Worm (Caenorhabditis elegans) whole organism, L2 larva: ENCODE data around the gene Y57G11A.5.

ENCODE experiments used
- C34F6.9 ChIP-seq: fragments of 150-350 bp; optimal IDR thresholded peaks from 2 replicates; lab custom pipeline; 2014; ENCODE audit warnings: missing biosample characterization, missing genetic modification characterization
- F13H6.1 ChIP-seq: sonication (generic microtip); optimal IDR thresholded peaks from 2 replicates; lab custom pipeline; 2016; ENCODE audit warnings: missing genetic modification characterization, missing compliant biosample characterization
- R02D3.7 ChIP-seq: fragments of 150-350 bp; optimal IDR thresholded peaks from 2 replicates; lab custom pipeline; 2014; ENCODE audit warnings: missing biosample characterization, missing genetic modification characterization
- Y55F3AM.14 ChIP-seq: fragments of 200-800 bp; sonication (Bioruptor generic); optimal IDR thresholded peaks from 2 replicates; lab custom pipeline; 2018; ENCODE audit warnings: mild to moderate bottlenecking, missing genetic modification characterization, missing compliant biosample characterization
- ZK546.5 ChIP-seq: sonication (generic microtip); optimal IDR thresholded peaks from 2 replicates; lab custom pipeline; 2017; ENCODE audit warnings: missing biosample characterization, missing genetic modification characterization
- alr-1 ChIP-seq: fragments of 150-350 bp; optimal IDR thresholded peaks from 2 replicates; lab custom pipeline; 2014; ENCODE audit warnings: missing biosample characterization, missing genetic modification characterization
- aly-2 ChIP-seq: fragments of 150-350 bp; optimal IDR thresholded peaks from 2 replicates; lab custom pipeline; 2014; ENCODE audit warnings: missing biosample characterization, missing genetic modification characterization
- ama-1 ChIP-seq: fragments of 150-350 bp; optimal IDR thresholded peaks from 2 replicates; lab custom pipeline; 2018; ENCODE audit warnings: inconsistent platforms
- blmp-1 ChIP-seq: sonication (generic microtip); optimal IDR thresholded peaks from 2 replicates; lab custom pipeline; 2017; ENCODE audit warnings: missing genetic modification characterization, mild to moderate bottlenecking, missing compliant biosample characterization, antibody characterized with exemption, moderate library complexity; ENCODE audit not compliant: insufficient read depth
- ceh-16 ChIP-seq: fragments of 150-350 bp; optimal IDR thresholded peaks from 2 replicates; lab custom pipeline; 2014; ENCODE audit warnings: missing biosample characterization, missing genetic modification characterization
- ceh-82 ChIP-seq: fragments of 150-350 bp; optimal IDR thresholded peaks from 2 replicates; lab custom pipeline; 2014; ENCODE audit warnings: missing biosample characterization, missing genetic modification characterization
- dmd-4 ChIP-seq: sonication (generic microtip); optimal IDR thresholded peaks from 2 replicates; lab custom pipeline; 2017; ENCODE audit warnings: missing biosample characterization, missing genetic modification characterization
- egl-27 ChIP-seq: sonication (generic microtip); optimal IDR thresholded peaks from 3 replicates; lab custom pipeline; 2017; ENCODE audit warnings: missing biosample characterization, missing genetic modification reagents, missing genetic modification characterization
- elt-1 ChIP-seq: fragments of 150-350 bp; optimal IDR thresholded peaks from 2 replicates; lab custom pipeline; 2014; ENCODE audit warnings: missing biosample characterization, missing genetic modification characterization
- elt-3 ChIP-seq: sonication (generic microtip); optimal IDR thresholded peaks from 2 replicates; lab custom pipeline; 2017; ENCODE audit warnings: missing biosample characterization, missing genetic modification characterization
- fos-1 ChIP-seq: fragments of 150-350 bp; optimal IDR thresholded peaks from 2 replicates; lab custom pipeline; 2014; ENCODE audit warnings: missing biosample characterization, missing genetic modification characterization
- lin-11 ChIP-seq: fragments of 150-350 bp; sonication (generic microtip); optimal IDR thresholded peaks from 2 replicates; lab custom pipeline; 2014; ENCODE audit warnings: missing biosample characterization, missing genetic modification characterization, inconsistent platforms, mixed read lengths
- lin-13 ChIP-seq: fragments of 150-350 bp; optimal IDR thresholded peaks from 2 replicates; lab custom pipeline; 2014; ENCODE audit warnings: missing biosample characterization, missing genetic modification reagents, missing genetic modification characterization
- lin-39 ChIP-seq: fragments of 150-350 bp; optimal IDR thresholded peaks from 2 replicates; lab custom pipeline; 2014; ENCODE audit warnings: missing biosample characterization, missing genetic modification reagents, missing genetic modification characterization
- mbf-1 ChIP-seq: sonication (generic microtip); optimal IDR thresholded peaks from 2 replicates; lab custom pipeline; 2017; ENCODE audit warnings: missing biosample characterization, missing genetic modification characterization
- mdl-1 ChIP-seq, 2 experiments: fragments of 150-350 bp in 1 of 2; sonication (generic microtip) in 1 of 2; optimal IDR thresholded peaks; 2 replicates each; lab custom pipeline; 2017; ENCODE audit warnings: missing biosample characterization in 2 of 2, missing genetic modification characterization in 2 of 2
- nhr-10 ChIP-seq: sonication (generic microtip); optimal IDR thresholded peaks from 2 replicates; lab custom pipeline; 2017; ENCODE audit warnings: missing biosample characterization, missing genetic modification characterization
- nhr-11 ChIP-seq: fragments of 150-350 bp; optimal IDR thresholded peaks from 2 replicates; lab custom pipeline; 2014; ENCODE audit warnings: missing biosample characterization, missing genetic modification characterization
- nhr-129 ChIP-seq: fragments of 150-350 bp; optimal IDR thresholded peaks from 2 replicates; lab custom pipeline; 2014; ENCODE audit warnings: missing biosample characterization, missing genetic modification characterization
- nhr-21 ChIP-seq: fragments of 150-350 bp; optimal IDR thresholded peaks from 2 replicates; lab custom pipeline; 2014; ENCODE audit warnings: missing biosample characterization, missing genetic modification characterization
- nhr-23 ChIP-seq: fragments of 150-350 bp; optimal IDR thresholded peaks from 2 replicates; lab custom pipeline; 2014; ENCODE audit warnings: missing biosample characterization, missing genetic modification reagents, missing genetic modification characterization
- nhr-237 ChIP-seq: fragments of 150-350 bp; optimal IDR thresholded peaks from 2 replicates; lab custom pipeline; 2014; ENCODE audit warnings: missing biosample characterization, missing genetic modification characterization
- nhr-25 ChIP-seq: fragments of 150-350 bp; sonication (generic microtip); optimal IDR thresholded peaks from 3 replicates; lab custom pipeline; 2014; ENCODE audit warnings: missing biosample characterization, missing genetic modification characterization
- skn-1 ChIP-seq: sonication (generic microtip); optimal IDR thresholded peaks from 2 replicates; lab custom pipeline; 2017; ENCODE audit warnings: missing biosample characterization, missing genetic modification characterization
- sma-3 ChIP-seq: sonication (generic microtip); optimal IDR thresholded peaks from 2 replicates; lab custom pipeline; 2016; ENCODE audit warnings: missing genetic modification reagents, missing genetic modification characterization, missing compliant biosample characterization
- sma-9 ChIP-seq, 2 experiments: fragments of 150-350 bp in 1 of 2; sonication (generic microtip) in 1 of 2; optimal IDR thresholded peaks; 2 replicates each; lab custom pipeline; 2014 to 2016; ENCODE audit warnings: missing genetic modification characterization in 2 of 2, mild to moderate bottlenecking in 1 of 2, missing biosample characterization in 1 of 2, missing compliant biosample characterization in 1 of 2, missing genetic modification reagents in 1 of 2, moderate library complexity in 1 of 2
- snpc-4 ChIP-seq: fragments of 150-350 bp; optimal IDR thresholded peaks from 2 replicates; lab custom pipeline; 2014; ENCODE audit warnings: missing biosample characterization, missing genetic modification characterization
- unc-39 ChIP-seq: fragments of 150-350 bp; optimal IDR thresholded peaks from 2 replicates; lab custom pipeline; 2014; ENCODE audit warnings: missing biosample characterization, missing genetic modification characterization
- unc-55 ChIP-seq: fragments of 150-350 bp; sonication (generic microtip); optimal IDR thresholded peaks from 3 replicates; lab custom pipeline; 2014; ENCODE audit warnings: missing biosample characterization, missing genetic modification reagents, missing genetic modification characterization
- unc-62 ChIP-seq: fragments of 150-350 bp; optimal IDR thresholded peaks from 2 replicates; lab custom pipeline; 2014; ENCODE audit warnings: missing biosample characterization, missing genetic modification reagents, missing genetic modification characterization
- zag-1 ChIP-seq: fragments of 150-350 bp; optimal IDR thresholded peaks from 2 replicates; lab custom pipeline; 2014; ENCODE audit warnings: missing biosample characterization, missing genetic modification characterization
- ztf-1 ChIP-seq: fragments of 200-800 bp; sonication (Bioruptor generic); conservative IDR thresholded peaks from 2 replicates; pipeline ENCODE4 v1.3.6; 2022; ENCODE audit warnings: missing genetic modification characterization, missing compliant biosample characterization
- ztf-11 ChIP-seq: sonication (generic microtip); optimal IDR thresholded peaks from 2 replicates; lab custom pipeline; 2017; ENCODE audit warnings: missing biosample characterization, missing genetic modification characterization
- ztf-4 ChIP-seq: fragments of 150-350 bp; optimal IDR thresholded peaks from 2 replicates; lab custom pipeline; 2014; ENCODE audit warnings: missing biosample characterization, missing genetic modification characterization

Y57G11A.5 gene

DNA sequence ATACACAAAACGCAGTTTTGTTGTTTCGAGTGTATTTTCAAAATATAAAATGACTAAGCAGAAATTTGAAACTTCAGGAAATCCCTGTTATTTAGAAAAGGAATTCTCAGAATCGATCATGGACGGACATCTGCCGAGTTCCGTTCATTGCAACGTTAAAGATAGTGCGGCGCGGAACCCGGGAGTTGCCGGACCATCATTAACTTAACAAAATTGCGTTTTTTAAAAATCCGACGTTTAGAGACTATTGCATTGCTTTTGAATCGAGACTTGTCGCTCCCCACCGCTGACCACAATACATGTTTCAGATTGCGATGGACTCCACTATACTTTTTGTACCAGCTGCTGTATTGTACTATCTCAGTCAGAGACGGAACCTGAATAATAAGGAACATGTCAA lies 17.7 kb upstream of the Y57G11A.5 start:
- TF ChIP-seq ceh-82 (tag; lab: Kevin White, UChicago): no peak
- no peak for TF ChIP-seq snpc-4 (tag; lab: Kevin White, UChicago)
- TF ChIP-seq nhr-237 (tag; lab: Kevin White, UChicago): no peak
- no peak for TF ChIP-seq elt-1 (tag; lab: Kevin White, UChicago)
- TF ChIP-seq C34F6.9 (tag; lab: Kevin White, UChicago): no peak

DNA sequence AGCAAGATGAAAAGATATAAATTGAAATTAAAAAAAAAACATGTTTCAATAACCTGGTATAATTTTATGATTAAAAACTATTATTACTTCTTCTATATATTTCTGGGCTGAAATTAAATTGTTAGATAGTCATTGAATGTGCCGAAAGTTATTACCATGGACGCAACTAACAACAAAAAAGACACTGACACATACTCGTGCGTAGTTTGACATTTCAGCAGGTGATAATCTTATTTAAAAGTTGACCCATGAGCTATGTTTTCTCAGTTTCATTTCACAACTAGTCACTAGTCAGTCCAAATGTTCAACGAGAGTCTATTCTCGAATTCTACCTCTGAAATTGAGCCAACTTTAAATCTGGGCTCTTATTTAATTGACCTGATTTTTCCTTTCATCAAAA lies 16.4 kb upstream of the Y57G11A.5 start, which contains the start of gene T27E7.3:
Gene T27E7.3, plus strand, starts transcription at position 301 of the 400 bp plus-strand sequence.
- no peak for TF ChIP-seq C34F6.9 (tag; lab: Kevin White, UChicago)
- no peak for TF ChIP-seq R02D3.7 (tag; lab: Kevin White, UChicago)
- TF ChIP-seq nhr-21 (tag; lab: Kevin White, UChicago): no peak
- no peak for TF ChIP-seq unc-62
- TF ChIP-seq skn-1 (tag; lab: Kevin White, UChicago): no peak

- TF ChIP-seq ama-1: no peak
- TF ChIP-seq elt-3 (tag; lab: Kevin White, UChicago): no peak
- no peak for TF ChIP-seq dmd-4 (tag; lab: Kevin White, UChicago)
- TF ChIP-seq unc-39: no peak
- TF ChIP-seq fos-1 (tag; lab: Kevin White, UChicago): no peak
- TF ChIP-seq, all 48 proteins: peak for 0
These were observed 11.3 kb upstream of the Y57G11A.5 start, which contains the start of gene srh-63 for ce11 chrIV:14523568-14523967. srh-63 (plus strand) TSS chrIV:14523868.

DNA sequence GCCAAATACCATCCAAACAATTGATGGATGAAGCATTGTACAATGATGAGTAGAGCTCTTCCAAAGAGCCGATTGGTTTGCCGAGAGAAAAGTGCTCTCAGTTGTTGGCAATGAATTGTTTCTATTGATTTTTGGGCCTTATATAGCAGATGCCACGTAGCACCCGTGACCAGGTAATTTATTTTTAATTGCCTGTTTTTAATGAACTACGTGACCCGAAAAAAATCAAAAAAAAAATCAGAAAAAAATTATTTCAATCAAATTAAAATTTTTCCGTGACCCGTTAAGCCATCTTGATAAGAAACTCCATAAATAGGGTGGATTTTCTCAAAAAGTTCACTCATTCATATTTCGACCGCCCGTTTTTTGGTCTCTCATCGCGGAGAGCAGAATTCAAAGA lies 7.1 kb upstream of the Y57G11A.5 start, which contains the start of the genes Y57G11A.2 and T27E7.1:
Gene Y57G11A.2, minus strand, starts transcription at position 101 of the 400 bp plus-strand sequence.
Gene T27E7.1, plus strand, starts transcription at position 337 of the 400 bp plus-strand sequence.
- TF ChIP-seq nhr-10 (tag; lab: Kevin White, UChicago) (no peak), skn-1 (tag; lab: Kevin White, UChicago) (no peak), sma-3 (GFP tag; lab: Kevin White, UChicago) (no peak), aly-2 (tag; lab: Kevin White, UChicago) (no peak), F13H6.1 (no peak), Y55F3AM.14 (GFP tag; lab: Kevin White, UChicago) (no peak), zag-1 (tag; lab: Kevin White, UChicago) (no peak), dmd-4 (tag; lab: Kevin White, UChicago) (no peak), ztf-4 (tag; lab: Kevin White, UChicago) (no peak), nhr-11 (tag; lab: Kevin White, UChicago) (no peak), sma-9 (GFP tag; optimal IDR thresholded peaks at IDR 0.05; lab: Kevin White, UChicago) (no peak), sma-9 (tag; optimal IDR thresholded peaks at IDR 0.05; lab: Kevin White, UChicago) (no peak), unc-39 (no peak), snpc-4 (tag; lab: Kevin White, UChicago) (no peak), blmp-1 (tag; lab: Kevin White, UChicago) (no peak)

- TF ChIP-seq lin-39 (tag; lab: Kevin White, UChicago): no peak
- no peak for TF ChIP-seq Y55F3AM.14 (GFP tag; lab: Kevin White, UChicago)
- TF ChIP-seq elt-3 (tag; lab: Kevin White, UChicago): no peak
- no peak for TF ChIP-seq sma-9 (GFP tag; optimal IDR thresholded peaks at IDR 0.05; lab: Kevin White, UChicago)
- TF ChIP-seq sma-9 (tag; optimal IDR thresholded peaks at IDR 0.05; lab: Kevin White, UChicago): no peak
- TF ChIP-seq mbf-1 (tag; lab: Kevin White, UChicago): no peak
- TF ChIP-seq ztf-4 (tag; lab: Kevin White, UChicago): no peak
- no peak for TF ChIP-seq ceh-16 (tag; lab: Kevin White, UChicago)
- TF ChIP-seq ztf-11 (tag; lab: Kevin White, UChicago): no peak
- no peak for TF ChIP-seq aly-2 (tag; lab: Kevin White, UChicago)
- TF ChIP-seq alr-1: no peak
- no peak for TF ChIP-seq nhr-129
- no peak for TF ChIP-seq ztf-1
- no peak for TF ChIP-seq ama-1
- TF ChIP-seq zag-1 (tag; lab: Kevin White, UChicago): no peak
These were observed 2.9 kb upstream of the Y57G11A.5 start for ce11 chrIV:14515162-14515561.

DNA sequence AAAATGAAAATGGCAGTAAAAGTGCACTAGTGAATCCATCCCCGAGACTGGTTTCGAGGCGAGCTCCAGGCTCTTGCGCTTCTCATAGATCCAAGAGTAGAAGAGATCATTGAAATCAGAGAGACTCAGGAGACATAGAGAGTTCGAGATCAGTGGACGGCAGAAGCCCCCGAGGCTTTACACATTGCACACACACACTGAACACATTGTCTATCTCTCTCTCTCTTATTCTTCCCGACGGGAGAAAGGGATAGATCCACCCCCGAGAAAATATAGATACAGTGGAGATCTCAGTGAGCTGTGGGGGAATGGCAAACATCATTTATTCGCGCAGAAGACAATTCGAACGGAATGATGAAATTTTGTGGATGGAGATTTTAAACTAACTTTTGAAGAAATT lies 5.3 kb downstream of the Y57G11A.5 start:
- TF ChIP-seq nhr-23: no peak
- no peak for TF ChIP-seq Y55F3AM.14 (GFP tag; lab: Kevin White, UChicago)
- TF ChIP-seq elt-3 (tag; lab: Kevin White, UChicago): no peak
- TF ChIP-seq mdl-1 (tag; optimal IDR thresholded peaks at IDR 0.05; lab: Kevin White, UChicago): no peak
- TF ChIP-seq nhr-11 (tag; lab: Kevin White, UChicago): no peak
- TF ChIP-seq lin-13 (GFP tag; lab: Kevin White, UChicago): no peak
- no peak for TF ChIP-seq snpc-4 (tag; lab: Kevin White, UChicago)
- no peak for TF ChIP-seq egl-27 (tag; lab: Kevin White, UChicago)
- no peak for TF ChIP-seq nhr-21 (tag; lab: Kevin White, UChicago)
- TF ChIP-seq lin-11 (tag; lab: Kevin White, UChicago): no peak
- no peak for TF ChIP-seq dmd-4 (tag; lab: Kevin White, UChicago)
- no peak for TF ChIP-seq unc-55 (GFP tag; lab: Kevin White, UChicago)
- TF ChIP-seq R02D3.7 (tag; lab: Kevin White, UChicago): no peak
- TF ChIP-seq zag-1 (tag; lab: Kevin White, UChicago): no peak
- peak; percentile 82 for TF ChIP-seq nhr-129
- peak; percentile 18 for TF ChIP-seq C34F6.9 (tag; lab: Kevin White, UChicago)
- peak; percentile 43 for TF ChIP-seq sma-9 (GFP tag; optimal IDR thresholded peaks at IDR 0.05; lab: Kevin White, UChicago)
- TF ChIP-seq sma-9 (tag; optimal IDR thresholded peaks at IDR 0.05; lab: Kevin White, UChicago): no peak
- no peak for TF ChIP-seq blmp-1 (tag; lab: Kevin White, UChicago)
- TF ChIP-seq nhr-10 (tag; lab: Kevin White, UChicago): no peak
- no peak for TF ChIP-seq skn-1 (tag; lab: Kevin White, UChicago)
- no peak for TF ChIP-seq ZK546.5 (tag; lab: Kevin White, UChicago)
- no peak for TF ChIP-seq lin-39 (tag; lab: Kevin White, UChicago)
- peak; percentile 70 for TF ChIP-seq F13H6.1
- TF ChIP-seq nhr-25: no peak
